Worm (Caenorhabditis elegans) whole organism, L2 larva: Measurements from ENCODE around the gene sra-4.
A peak's percentile ranks its signal among the peaks of the same experiment; 100 is the strongest.

ENCODE experiments used
- C34F6.9 ChIP-seq: fragments of 150-350 bp; optimal IDR thresholded peaks from 2 replicates; lab custom pipeline; 2014; ENCODE audit warnings: missing biosample characterization, missing genetic modification characterization
- F13H6.1 ChIP-seq: sonication (generic microtip); optimal IDR thresholded peaks from 2 replicates; lab custom pipeline; 2016; ENCODE audit warnings: missing genetic modification characterization, missing compliant biosample characterization
- R02D3.7 ChIP-seq: fragments of 150-350 bp; optimal IDR thresholded peaks from 2 replicates; lab custom pipeline; 2014; ENCODE audit warnings: missing biosample characterization, missing genetic modification characterization
- Y55F3AM.14 ChIP-seq: fragments of 200-800 bp; sonication (Bioruptor generic); optimal IDR thresholded peaks from 2 replicates; lab custom pipeline; 2018; ENCODE audit warnings: mild to moderate bottlenecking, missing genetic modification characterization, missing compliant biosample characterization
- aly-2 ChIP-seq: fragments of 150-350 bp; optimal IDR thresholded peaks from 2 replicates; lab custom pipeline; 2014; ENCODE audit warnings: missing biosample characterization, missing genetic modification characterization
- ama-1 ChIP-seq: fragments of 150-350 bp; optimal IDR thresholded peaks from 2 replicates; lab custom pipeline; 2018; ENCODE audit warnings: inconsistent platforms
- blmp-1 ChIP-seq: sonication (generic microtip); optimal IDR thresholded peaks from 2 replicates; lab custom pipeline; 2017; ENCODE audit warnings: missing genetic modification characterization, mild to moderate bottlenecking, missing compliant biosample characterization, antibody characterized with exemption, moderate library complexity; ENCODE audit not compliant: insufficient read depth
- ceh-16 ChIP-seq: fragments of 150-350 bp; optimal IDR thresholded peaks from 2 replicates; lab custom pipeline; 2014; ENCODE audit warnings: missing biosample characterization, missing genetic modification characterization
- ceh-82 ChIP-seq: fragments of 150-350 bp; optimal IDR thresholded peaks from 2 replicates; lab custom pipeline; 2014; ENCODE audit warnings: missing biosample characterization, missing genetic modification characterization
- crh-2 ChIP-seq: sonication (generic microtip); optimal IDR thresholded peaks from 2 replicates; lab custom pipeline; 2017; ENCODE audit warnings: missing biosample characterization, missing genetic modification characterization
- dmd-4 ChIP-seq: sonication (generic microtip); optimal IDR thresholded peaks from 2 replicates; lab custom pipeline; 2017; ENCODE audit warnings: missing biosample characterization, missing genetic modification characterization
- elt-1 ChIP-seq: fragments of 150-350 bp; optimal IDR thresholded peaks from 2 replicates; lab custom pipeline; 2014; ENCODE audit warnings: missing biosample characterization, missing genetic modification characterization
- elt-3 ChIP-seq: sonication (generic microtip); optimal IDR thresholded peaks from 2 replicates; lab custom pipeline; 2017; ENCODE audit warnings: missing biosample characterization, missing genetic modification characterization
- fos-1 ChIP-seq: fragments of 150-350 bp; optimal IDR thresholded peaks from 2 replicates; lab custom pipeline; 2014; ENCODE audit warnings: missing biosample characterization, missing genetic modification characterization
- gmeb-1 ChIP-seq: fragments of 150-350 bp; optimal IDR thresholded peaks from 2 replicates; lab custom pipeline; 2014; ENCODE audit warnings: missing biosample characterization, missing genetic modification characterization
- lin-13 ChIP-seq: fragments of 150-350 bp; optimal IDR thresholded peaks from 2 replicates; lab custom pipeline; 2014; ENCODE audit warnings: missing biosample characterization, missing genetic modification reagents, missing genetic modification characterization
- lin-39 ChIP-seq: fragments of 150-350 bp; optimal IDR thresholded peaks from 2 replicates; lab custom pipeline; 2014; ENCODE audit warnings: missing biosample characterization, missing genetic modification reagents, missing genetic modification characterization
- mab-5 ChIP-seq: fragments of 150-350 bp; optimal IDR thresholded peaks from 2 replicates; lab custom pipeline; 2014; ENCODE audit warnings: missing biosample characterization, missing genetic modification characterization
- mbf-1 ChIP-seq: sonication (generic microtip); optimal IDR thresholded peaks from 2 replicates; lab custom pipeline; 2017; ENCODE audit warnings: missing biosample characterization, missing genetic modification characterization
- nhr-10 ChIP-seq: sonication (generic microtip); optimal IDR thresholded peaks from 2 replicates; lab custom pipeline; 2017; ENCODE audit warnings: missing biosample characterization, missing genetic modification characterization
- nhr-12 ChIP-seq: fragments of 150-350 bp; optimal IDR thresholded peaks from 2 replicates; lab custom pipeline; 2014; ENCODE audit warnings: missing biosample characterization, missing genetic modification characterization
- nhr-129 ChIP-seq: fragments of 150-350 bp; optimal IDR thresholded peaks from 2 replicates; lab custom pipeline; 2014; ENCODE audit warnings: missing biosample characterization, missing genetic modification characterization
- nhr-21 ChIP-seq: fragments of 150-350 bp; optimal IDR thresholded peaks from 2 replicates; lab custom pipeline; 2014; ENCODE audit warnings: missing biosample characterization, missing genetic modification characterization
- nhr-25 ChIP-seq: fragments of 150-350 bp; sonication (generic microtip); optimal IDR thresholded peaks from 3 replicates; lab custom pipeline; 2014; ENCODE audit warnings: missing biosample characterization, missing genetic modification characterization
- nhr-6 ChIP-seq: fragments of 150-350 bp; optimal IDR thresholded peaks from 2 replicates; lab custom pipeline; 2014; ENCODE audit warnings: missing biosample characterization, missing genetic modification characterization
- peb-1 ChIP-seq: fragments of 150-350 bp; optimal IDR thresholded peaks from 2 replicates; lab custom pipeline; 2014; ENCODE audit warnings: missing biosample characterization, missing genetic modification characterization
- sem-4 ChIP-seq: fragments of 150-350 bp; optimal IDR thresholded peaks from 2 replicates; lab custom pipeline; 2014; ENCODE audit warnings: missing biosample characterization, missing genetic modification reagents, missing genetic modification characterization
- sma-3 ChIP-seq: sonication (generic microtip); optimal IDR thresholded peaks from 2 replicates; lab custom pipeline; 2016; ENCODE audit warnings: missing genetic modification reagents, missing genetic modification characterization, missing compliant biosample characterization
- sma-9 ChIP-seq, 2 experiments: fragments of 150-350 bp in 1 of 2; sonication (generic microtip) in 1 of 2; optimal IDR thresholded peaks; 2 replicates each; lab custom pipeline; 2014 to 2016; ENCODE audit warnings: missing genetic modification characterization in 2 of 2, mild to moderate bottlenecking in 1 of 2, missing biosample characterization in 1 of 2, missing compliant biosample characterization in 1 of 2, missing genetic modification reagents in 1 of 2, moderate library complexity in 1 of 2
- snpc-4 ChIP-seq: fragments of 150-350 bp; optimal IDR thresholded peaks from 2 replicates; lab custom pipeline; 2014; ENCODE audit warnings: missing biosample characterization, missing genetic modification characterization
- unc-55 ChIP-seq: fragments of 150-350 bp; sonication (generic microtip); optimal IDR thresholded peaks from 3 replicates; lab custom pipeline; 2014; ENCODE audit warnings: missing biosample characterization, missing genetic modification reagents, missing genetic modification characterization
- unc-62 ChIP-seq: fragments of 150-350 bp; optimal IDR thresholded peaks from 2 replicates; lab custom pipeline; 2014; ENCODE audit warnings: missing biosample characterization, missing genetic modification reagents, missing genetic modification characterization
- zag-1 ChIP-seq: fragments of 150-350 bp; optimal IDR thresholded peaks from 2 replicates; lab custom pipeline; 2014; ENCODE audit warnings: missing biosample characterization, missing genetic modification characterization
- ztf-1 ChIP-seq: fragments of 200-800 bp; sonication (Bioruptor generic); conservative IDR thresholded peaks from 2 replicates; pipeline ENCODE4 v1.3.6; 2022; ENCODE audit warnings: missing genetic modification characterization, missing compliant biosample characterization
- ztf-11 ChIP-seq: sonication (generic microtip); optimal IDR thresholded peaks from 2 replicates; lab custom pipeline; 2017; ENCODE audit warnings: missing biosample characterization, missing genetic modification characterization

sra-4 gene

ce11 chrII:9557437-9558150 lies 14.9 kb upstream of the sra-4 start, which contains the start of gene zfp-2:
Gene zfp-2, plus strand, starts transcription at chrII:9557650.
- TF ChIP-seq unc-55: no peak
- TF ChIP-seq nhr-25 (tag; lab: Kevin White, UChicago): peak; percentile 16
- peak; percentile 28 for TF ChIP-seq R02D3.7 (tag; lab: Kevin White, UChicago)
- TF ChIP-seq sma-3 (GFP tag; lab: Kevin White, UChicago): no peak
- TF ChIP-seq nhr-129: peak; percentile 13
- TF ChIP-seq lin-13 (GFP tag; lab: Kevin White, UChicago): no peak
- TF ChIP-seq dmd-4 (tag; lab: Kevin White, UChicago): no peak
- peak; percentile 40 for TF ChIP-seq C34F6.9 (tag; lab: Kevin White, UChicago)

ce11 chrII:9556582-9556981 lies 13.9 kb upstream of the sra-4 start:
- TF ChIP-seq gmeb-1 (tag; lab: Kevin White, UChicago) (no peak), Y55F3AM.14 (GFP tag; lab: Kevin White, UChicago) (no peak), unc-55 (no peak), crh-2 (no peak), sma-3 (GFP tag; lab: Kevin White, UChicago) (no peak), snpc-4 (tag; lab: Kevin White, UChicago) (no peak), blmp-1 (no peak), mbf-1 (tag; lab: Kevin White, UChicago) (no peak), lin-39 (tag; lab: Kevin White, UChicago) (no peak), nhr-12 (no peak)

- TF ChIP-seq elt-1 (tag; lab: Kevin White, UChicago) (no peak), ztf-1 (GFP tag; lab: Robert Waterston, UW) (no peak), nhr-25 (tag; lab: Kevin White, UChicago) (peak; percentile 82), sem-4 (tag; lab: Kevin White, UChicago) (no peak), ztf-11 (tag; lab: Kevin White, UChicago) (no peak), nhr-6 (tag; lab: Kevin White, UChicago) (no peak), nhr-12 (no peak), sma-3 (GFP tag; lab: Kevin White, UChicago) (peak; percentile 18), zag-1 (tag; lab: Kevin White, UChicago) (no peak), Y55F3AM.14 (GFP tag; lab: Kevin White, UChicago) (no peak), ceh-82 (tag; lab: Kevin White, UChicago) (no peak), elt-3 (no peak), nhr-21 (tag; lab: Kevin White, UChicago) (peak; percentile 34)
Observed at ce11 chrII:9554925-9555553, 12.4 kb upstream of the sra-4 start, which contains the start of gene F35H8.2. Gene F35H8.2, plus strand, starts transcription at chrII:9555503.

- no peak for TF ChIP-seq Y55F3AM.14 (GFP tag; lab: Kevin White, UChicago)
- no peak for TF ChIP-seq nhr-129
- no peak for TF ChIP-seq zag-1 (tag; lab: Kevin White, UChicago)
- no peak for TF ChIP-seq nhr-10
- no peak for TF ChIP-seq nhr-6 (tag; lab: Kevin White, UChicago)
- TF ChIP-seq unc-55: no peak
- TF ChIP-seq lin-13 (GFP tag; lab: Kevin White, UChicago): no peak
- no peak for TF ChIP-seq elt-3
- TF ChIP-seq sma-9 (GFP tag; optimal IDR thresholded peaks at IDR 0.05; lab: Kevin White, UChicago): no peak
- no peak for TF ChIP-seq sma-9 (tag; optimal IDR thresholded peaks at IDR 0.05; lab: Kevin White, UChicago)
- no peak for TF ChIP-seq sma-3 (GFP tag; lab: Kevin White, UChicago)
- no peak for TF ChIP-seq aly-2
- no peak for TF ChIP-seq ama-1 (lab: Kevin White, UChicago)
- no peak for TF ChIP-seq fos-1 (tag; lab: Kevin White, UChicago)
- no peak for TF ChIP-seq ceh-82 (tag; lab: Kevin White, UChicago)
- no peak for TF ChIP-seq crh-2
- no peak for TF ChIP-seq elt-1 (tag; lab: Kevin White, UChicago)
Observed at ce11 chrII:9553179-9553578, 10.5 kb upstream of the sra-4 start, which contains the start of gene F35H8.1. Gene F35H8.1, minus strand, starts transcription at chrII:9553279.

- TF ChIP-seq F13H6.1 (tag; lab: Kevin White, UChicago): no peak
- TF ChIP-seq ceh-16 (tag; lab: Kevin White, UChicago): no peak
- TF ChIP-seq crh-2: no peak
- TF ChIP-seq sem-4 (tag; lab: Kevin White, UChicago): no peak
- TF ChIP-seq mab-5 (tag; lab: Kevin White, UChicago): no peak
- no peak for TF ChIP-seq unc-62 (GFP tag; lab: Kevin White, UChicago)
- no peak for TF ChIP-seq fos-1 (tag; lab: Kevin White, UChicago)
- TF ChIP-seq elt-1 (tag; lab: Kevin White, UChicago): no peak
- no peak for TF ChIP-seq R02D3.7 (tag; lab: Kevin White, UChicago)
- no peak for TF ChIP-seq peb-1
- TF ChIP-seq unc-55: no peak
- TF ChIP-seq nhr-12: no peak
- TF ChIP-seq aly-2: no peak
- TF ChIP-seq lin-13 (GFP tag; lab: Kevin White, UChicago): no peak
- no peak for TF ChIP-seq lin-39 (tag; lab: Kevin White, UChicago)
- no peak for TF ChIP-seq nhr-21 (tag; lab: Kevin White, UChicago)
- TF ChIP-seq ama-1 (lab: Kevin White, UChicago): no peak
- TF ChIP-seq blmp-1: no peak
- TF ChIP-seq ztf-11 (tag; lab: Kevin White, UChicago): no peak
Observed at ce11 chrII:9551536-9551935, 8.9 kb upstream of the sra-4 start, which contains the start of gene F35H8.12. Gene F35H8.12, plus strand, starts transcription at chrII:9551836.
